Fruit fly (Drosophila melanogaster): ENCODE measurements around the gene CG17292.

CG17292 gene

dm6 chr2L:8403286-8404270 is 33.3 kb downstream of the CG17292 start, which contains the start of gene emb (continued):
- TF ChIP-seq H2.0 (GFP tag; IDR thresholded peaks at IDR 0.05) (0 out of 2 replicates have a peak, but pooled peaks have one; percentile 22), Scr (GFP tag; IDR thresholded peaks at IDR 0.05; ENCODE audit: partially characterized antibody) (peak; percentile 94), da (GFP tag; optimal IDR thresholded peaks at IDR 0.05) (no peak), slp2 (GFP tag; optimal IDR thresholded peaks at IDR 0.05) (peak; percentile 27), wek (GFP tag; optimal IDR thresholded peaks at IDR 0.05) (no peak), stc (GFP tag; IDR thresholded peaks at IDR 0.05) (no peak), ham (GFP tag; IDR thresholded peaks at IDR 0.05) (no peak), CG13424 (tag; optimal IDR thresholded peaks at IDR 0.05) (peak; percentile 26), E2f2 (GFP tag; IDR thresholded peaks at IDR 0.05) (peak; percentile 62; the same call in 1 of the 2 replicates), lilli (GFP tag; optimal IDR thresholded peaks at IDR 0.05) (peak; percentile 67), jumu (GFP tag; optimal IDR thresholded peaks at IDR 0.05) (peak; percentile 58), CG13123 (GFP tag; optimal IDR thresholded peaks at IDR 0.05) (no peak), pan (optimal IDR thresholded peaks at IDR 0.05) (no peak), pan (GFP tag; optimal IDR thresholded peaks at IDR 0.05 in 1 of 2, IDR thresholded peaks at IDR 0.05 in 1 of 2) (peak in 1 of 2 experiments; percentile 42), Side (GFP tag; optimal IDR thresholded peaks at IDR 0.05) (no peak), fru (optimal IDR thresholded peaks at IDR 0.05) (no peak), CG12299 (tag; optimal IDR thresholded peaks at IDR 0.05) (no peak), CG1792 (GFP tag; optimal IDR thresholded peaks at IDR 0.05) (peak; percentile 32), NC2α (GFP tag; optimal IDR thresholded peaks at IDR 0.05) (no peak), ind (GFP tag; optimal IDR thresholded peaks at IDR 0.05) (peak; percentile 37), ato (GFP tag; IDR thresholded peaks at IDR 0.05; ENCODE audit: partially characterized antibody) (peak; percentile 99), bigmax (GFP tag; optimal IDR thresholded peaks at IDR 0.05) (no peak), vfl (GFP tag; optimal IDR thresholded peaks at IDR 0.05) (peak; percentile 34), so (GFP tag; IDR thresholded peaks at IDR 0.05) (no peak), gsb (GFP tag; IDR thresholded peaks at IDR 0.05) (no peak), CG7556 (GFP tag; optimal IDR thresholded peaks at IDR 0.05) (no peak), her (GFP tag; optimal IDR thresholded peaks at IDR 0.05) (peak; percentile 38), stwl (tag; optimal IDR thresholded peaks at IDR 0.05) (peak; percentile 98), CG3838 (GFP tag; optimal IDR thresholded peaks at IDR 0.05) (peak; percentile 11), CG9797 (GFP tag; optimal IDR thresholded peaks at IDR 0.05) (peak; percentile 94), gce (GFP tag; IDR thresholded peaks at IDR 0.05) (no peak), Gug (GFP tag; IDR thresholded peaks at IDR 0.05) (no peak), CG16815 (GFP tag; optimal IDR thresholded peaks at IDR 0.05) (no peak), al (GFP tag; IDR thresholded peaks at IDR 0.05) (peak; percentile 37; the same call in 1 of the 2 replicates), zf30C (GFP tag; optimal IDR thresholded peaks at IDR 0.05) (no peak), Eip74EF (GFP tag; optimal IDR thresholded peaks at IDR 0.05) (no peak), CG31441 (GFP tag; IDR thresholded peaks at IDR 0.05) (no peak), ftz-f1 (GFP tag; optimal IDR thresholded peaks at IDR 0.05) (peak; percentile 19), CG31224 (GFP tag; IDR thresholded peaks at IDR 0.05) (no peak), CG12942 (GFP tag; optimal IDR thresholded peaks at IDR 0.05) (peak; percentile 9), CG8388 (GFP tag; optimal IDR thresholded peaks at IDR 0.05) (peak; percentile 4), dimm (GFP tag; IDR thresholded peaks at IDR 0.05) (no peak), CG11696 (GFP tag; IDR thresholded peaks at IDR 0.05) (no peak), sr (GFP tag; IDR thresholded peaks at IDR 0.05) (no peak), NC2β (GFP tag; optimal IDR thresholded peaks at IDR 0.05) (peak; percentile 47), gfzf (GFP tag; optimal IDR thresholded peaks at IDR 0.05) (peak; percentile 69), Nf-YC (tag; optimal IDR thresholded peaks at IDR 0.05) (no peak), Nf-YB (GFP tag; optimal IDR thresholded peaks at IDR 0.05) (no peak), CHES-1-like (GFP tag; optimal IDR thresholded peaks at IDR 0.05) (peak; percentile 71), CG6689 (GFP tag; IDR thresholded peaks at IDR 0.05) (0 out of 2 replicates have a peak, but pooled peaks have one; percentile 34)
